Fruit fly (Drosophila melanogaster) whole organism, embryonic: Measurements from ENCODE around the gene Nmdar2.

Experiments
- Adf1 ChIP-seq: fragments of 200-800 bp; sonication (Bioruptor generic); IDR thresholded peaks from 2 replicates; pipeline ENCODE4 v1.3.6; 2022; ENCODE audit warnings: missing biosample characterization, missing genetic modification characterization
- CG1024 ChIP-seq: fragments of 200-800 bp; sonication (Bioruptor generic); IDR thresholded peaks from 2 replicates; pipeline ENCODE4 v1.3.6; 2022; ENCODE audit warnings: missing biosample characterization, missing genetic modification characterization
- CG10565 ChIP-seq: fragments of 200-800 bp; sonication (Bioruptor generic); optimal IDR thresholded peaks from 3 replicates; lab custom pipeline; 2016; ENCODE audit warnings: missing biosample characterization, mild to moderate bottlenecking, missing genetic modification characterization
- CG10979 ChIP-seq: fragments of 200-800 bp; sonication (Bioruptor generic); optimal IDR thresholded peaks from 2 replicates; lab custom pipeline; 2018; ENCODE audit warnings: missing biosample characterization, mild to moderate bottlenecking, missing genetic modification characterization, moderate library complexity
- CG12155 ChIP-seq: fragments of 200-800 bp; sonication (Bioruptor generic); optimal IDR thresholded peaks from 3 replicates; lab custom pipeline; 2016; ENCODE audit warnings: missing biosample characterization, missing genetic modification characterization
- CG1792 ChIP-seq: fragments of 200-800 bp; sonication (Bioruptor generic); optimal IDR thresholded peaks from 2 replicates; lab custom pipeline; 2016; ENCODE audit warnings: missing biosample characterization, missing genetic modification characterization
- CG18619 ChIP-seq: fragments of 200-800 bp; sonication (Bioruptor generic); optimal IDR thresholded peaks from 3 replicates; lab custom pipeline; 2017; ENCODE audit warnings: missing biosample characterization, mild to moderate bottlenecking, missing genetic modification characterization
- CG2889 ChIP-seq: fragments of 200-800 bp; sonication (Bioruptor generic); IDR thresholded peaks from 3 replicates; pipeline ENCODE4 v1.3.6; 2022; ENCODE audit warnings: missing biosample characterization, missing genetic modification characterization
- CG3281 ChIP-seq: fragments of 200-800 bp; sonication (Bioruptor generic); optimal IDR thresholded peaks from 3 replicates; lab custom pipeline; 2017; ENCODE audit warnings: missing biosample characterization, mild to moderate bottlenecking, missing genetic modification characterization
- CG33213 ChIP-seq: fragments of 200-800 bp; sonication (Bioruptor generic); optimal IDR thresholded peaks from 3 replicates; lab custom pipeline; 2016; ENCODE audit warnings: missing biosample characterization, missing genetic modification characterization
- CG4328 ChIP-seq: fragments of 200-800 bp; sonication (Bioruptor generic); optimal IDR thresholded peaks from 3 replicates; lab custom pipeline; 2017; ENCODE audit warnings: missing biosample characterization, missing genetic modification reagents, missing genetic modification characterization
- CG43689 ChIP-seq: fragments of 200-800 bp; sonication (Bioruptor generic); IDR thresholded peaks from 2 replicates; pipeline ENCODE4 v1.3.6; 2022; ENCODE audit warnings: missing biosample characterization, missing genetic modification characterization
- CG4424 ChIP-seq: fragments of 200-800 bp; sonication (Bioruptor generic); optimal IDR thresholded peaks from 3 replicates; lab custom pipeline; 2016; ENCODE audit warnings: missing biosample characterization, missing genetic modification characterization
- CG4730 ChIP-seq: fragments of 200-800 bp; sonication (Bioruptor generic); IDR thresholded peaks from 2 replicates; pipeline ENCODE4 v1.3.6; 2022; ENCODE audit warnings: missing biosample characterization, missing genetic modification characterization
- CG6272 ChIP-seq: fragments of 200-800 bp; sonication (Bioruptor generic); IDR thresholded peaks from 2 replicates; pipeline ENCODE4 v1.3.6; 2022; ENCODE audit warnings: missing biosample characterization, missing genetic modification characterization
- CG7372 ChIP-seq: fragments of 200-800 bp; sonication (Bioruptor generic); IDR thresholded peaks from 2 replicates; pipeline ENCODE4 v1.3.6; 2022; ENCODE audit warnings: missing biosample characterization, missing genetic modification characterization
- CG7556 ChIP-seq: fragments of 200-800 bp; sonication (Bioruptor generic); optimal IDR thresholded peaks from 2 replicates; lab custom pipeline; 2017; ENCODE audit warnings: missing biosample characterization, mild to moderate bottlenecking, missing genetic modification characterization
- CG8281 ChIP-seq: fragments of 200-800 bp; sonication (Bioruptor generic); optimal IDR thresholded peaks from 2 replicates; lab custom pipeline; 2018; ENCODE audit warnings: missing biosample characterization, mild to moderate bottlenecking, missing genetic modification characterization, moderate library complexity
- CHES-1-like ChIP-seq: fragments of 200-800 bp; sonication (Bioruptor generic); optimal IDR thresholded peaks from 2 replicates; lab custom pipeline; 2016; ENCODE audit warnings: missing biosample characterization, missing genetic modification characterization
- CTCF ChIP-seq: fragments of 200-800 bp; sonication (Bioruptor generic); optimal IDR thresholded peaks from 2 replicates; lab custom pipeline; 2017; ENCODE audit warnings: missing biosample characterization, mild to moderate bottlenecking, missing genetic modification characterization, moderate library complexity
- Dad ChIP-seq: fragments of 200-800 bp; sonication (Bioruptor generic); optimal IDR thresholded peaks from 3 replicates; lab custom pipeline; 2016; ENCODE audit warnings: missing biosample characterization, missing genetic modification characterization
- Dek ChIP-seq: fragments of 200-800 bp; sonication (Bioruptor generic); optimal IDR thresholded peaks from 3 replicates; lab custom pipeline; 2019; ENCODE audit warnings: missing biosample characterization, mild to moderate bottlenecking, missing genetic modification characterization, moderate library complexity
- Dfd ChIP-seq, 2 experiments: fragments of >200 bp; optimal IDR thresholded peaks; 2 replicates each; lab custom pipeline; 2017; ENCODE audit warnings: missing biosample characterization in 2 of 2, missing genetic modification characterization in 2 of 2
- Fer1 ChIP-seq: fragments of 200-800 bp; sonication (Bioruptor generic); optimal IDR thresholded peaks from 2 replicates; lab custom pipeline; 2017; ENCODE audit warnings: missing biosample characterization, mild to moderate bottlenecking, missing genetic modification characterization
- Fer3 ChIP-seq: fragments of 200-800 bp; sonication (Bioruptor generic); optimal IDR thresholded peaks from 2 replicates; lab custom pipeline; 2018; ENCODE audit warnings: missing biosample characterization, mild to moderate bottlenecking, missing genetic modification characterization, moderate library complexity
- HmgD ChIP-seq: fragments of 200-800 bp; sonication (Bioruptor generic); optimal IDR thresholded peaks from 3 replicates; lab custom pipeline; 2016; ENCODE audit warnings: missing biosample characterization, missing genetic modification characterization
- Hr51 ChIP-seq, 2 experiments: fragments of 200-800 bp; sonication (Bioruptor generic); optimal IDR thresholded peaks; 2 replicates in 1 of 2; 3 replicates in 1 of 2; lab custom pipeline; 2016 to 2018; ENCODE audit warnings: missing biosample characterization in 2 of 2, missing genetic modification characterization in 2 of 2, mild to moderate bottlenecking in 1 of 2, moderate library complexity in 1 of 2
- Lim3 ChIP-seq: fragments of 200-800 bp; sonication (Bioruptor generic); IDR thresholded peaks from 2 replicates; pipeline ENCODE4 v1.3.6; 2022; ENCODE audit warnings: missing biosample characterization, missing genetic modification characterization
- Mes4 ChIP-seq: fragments of 200-800 bp; sonication (Bioruptor generic); optimal IDR thresholded peaks from 2 replicates; lab custom pipeline; 2016; ENCODE audit warnings: missing biosample characterization, missing genetic modification characterization
- NFAT ChIP-seq: fragments of 200-800 bp; sonication (Bioruptor generic); IDR thresholded peaks from 2 replicates; pipeline ENCODE4 v1.3.6; 2022; ENCODE audit warnings: missing biosample characterization, missing genetic modification characterization
- NfI ChIP-seq: fragments of 200-800 bp; sonication (Bioruptor generic); optimal IDR thresholded peaks from 3 replicates; lab custom pipeline; 2018; ENCODE audit warnings: missing biosample characterization, mild to moderate bottlenecking, missing genetic modification characterization, moderate library complexity
- Taf1 ChIP-seq: fragments of 200-800 bp; sonication (Bioruptor generic); IDR thresholded peaks from 2 replicates; pipeline ENCODE4 v1.3.6; 2022; ENCODE audit warnings: missing biosample characterization, missing genetic modification characterization
- Tbp ChIP-seq: fragments of >200 bp; optimal IDR thresholded peaks from 2 replicates; lab custom pipeline; 2018; ENCODE audit warnings: missing biosample characterization, missing genetic modification characterization
- Xrp1 ChIP-seq: fragments of 200-800 bp; sonication (Bioruptor generic); IDR thresholded peaks from 2 replicates; pipeline ENCODE4 v1.3.6; 2022; ENCODE audit warnings: missing biosample characterization, missing genetic modification characterization
- ap ChIP-seq: fragments of 200-800 bp; sonication (Bioruptor generic); IDR thresholded peaks from 2 replicates; pipeline ENCODE4 v1.3.6; 2022; ENCODE audit warnings: missing biosample characterization, missing genetic modification characterization
- caup ChIP-seq: fragments of 200-800 bp; sonication (Bioruptor generic); optimal IDR thresholded peaks from 3 replicates; lab custom pipeline; 2017; ENCODE audit warnings: missing biosample characterization, mild to moderate bottlenecking, missing genetic modification characterization, moderate library complexity; ENCODE audit not compliant: severe bottlenecking
- disco-r ChIP-seq: fragments of 200-800 bp; sonication (Bioruptor generic); optimal IDR thresholded peaks from 2 replicates; lab custom pipeline; 2016; ENCODE audit warnings: missing biosample characterization, missing genetic modification characterization
- h ChIP-seq: fragments of >200 bp; optimal IDR thresholded peaks from 2 replicates; lab custom pipeline; 2017
- hb ChIP-seq: fragments of 200-800 bp; sonication (Bioruptor generic); IDR thresholded peaks from 3 replicates; pipeline ENCODE4 v1.3.6; 2022; ENCODE audit warnings: missing biosample characterization, missing genetic modification characterization; ENCODE audit not compliant: partially characterized antibody
- her ChIP-seq: fragments of 200-800 bp; sonication (Bioruptor generic); optimal IDR thresholded peaks from 2 replicates; lab custom pipeline; 2016; ENCODE audit warnings: missing biosample characterization, missing genetic modification characterization
- insv ChIP-seq, 2 experiments: fragments of 200-800 bp; sonication (Bioruptor generic); optimal IDR thresholded peaks; 3 replicates each; lab custom pipeline; 2016 to 2018; ENCODE audit warnings: missing biosample characterization in 2 of 2, missing genetic modification characterization in 2 of 2
- jumu ChIP-seq: fragments of 200-800 bp; sonication (Bioruptor generic); optimal IDR thresholded peaks from 3 replicates; lab custom pipeline; 2016; ENCODE audit warnings: missing biosample characterization, missing genetic modification characterization
- klu ChIP-seq: fragments of 200-800 bp; sonication (Bioruptor generic); IDR thresholded peaks from 2 replicates; pipeline ENCODE4 v1.3.6; 2022; ENCODE audit warnings: missing biosample characterization, missing genetic modification characterization
- lilli ChIP-seq: fragments of 200-800 bp; sonication (Bioruptor generic); optimal IDR thresholded peaks from 3 replicates; lab custom pipeline; 2016; ENCODE audit warnings: missing biosample characterization, missing genetic modification characterization
- mirr ChIP-seq: fragments of 200-800 bp; sonication (Bioruptor generic); optimal IDR thresholded peaks from 3 replicates; lab custom pipeline; 2018; ENCODE audit warnings: missing biosample characterization, mild to moderate bottlenecking, missing genetic modification characterization
- oc ChIP-seq: fragments of 200-800 bp; sonication (Bioruptor generic); optimal IDR thresholded peaks from 2 replicates; lab custom pipeline; 2018; ENCODE audit warnings: missing biosample characterization, mild to moderate bottlenecking, missing genetic modification characterization, moderate library complexity
- pan ChIP-seq, 4 experiments: fragments of >200 bp in 3 of 4; fragments of 200-800 bp in 1 of 4; sonication (Bioruptor generic) in 1 of 4; optimal IDR thresholded peaks in 3 of 4; IDR thresholded peaks in 1 of 4; 2 replicates each; pipeline versions ENCODE4 v1.3.6 to Lab custom; 2017 to 2022; ENCODE audit warnings: missing biosample characterization in 2 of 4, missing genetic modification characterization in 2 of 4, mixed read lengths in 1 of 4
- pita ChIP-seq: fragments of 200-800 bp; sonication (Bioruptor generic); optimal IDR thresholded peaks from 2 replicates; lab custom pipeline; 2017; ENCODE audit warnings: missing biosample characterization, mild to moderate bottlenecking, missing genetic modification characterization
- pros ChIP-seq: fragments of 200-800 bp; sonication (Bioruptor generic); optimal IDR thresholded peaks from 3 replicates; lab custom pipeline; 2019; ENCODE audit warnings: missing biosample characterization, mild to moderate bottlenecking, missing genetic modification characterization, moderate library complexity
- ro ChIP-seq: fragments of 200-800 bp; sonication (Bioruptor generic); IDR thresholded peaks from 2 replicates; pipeline ENCODE4 v1.3.6; 2022; ENCODE audit warnings: missing biosample characterization, missing genetic modification characterization
- trem ChIP-seq: fragments of 200-800 bp; optimal IDR thresholded peaks from 3 replicates; lab custom pipeline; 2019; ENCODE audit warnings: missing biosample characterization, mild to moderate bottlenecking, missing genetic modification characterization, moderate library complexity
- twi ChIP-seq: fragments of 200-800 bp; optimal IDR thresholded peaks from 2 replicates; lab custom pipeline; 2019; ENCODE audit warnings: missing biosample characterization, mild to moderate bottlenecking, missing genetic modification characterization, moderate library complexity
- zen ChIP-seq: fragments of 200-800 bp; sonication (Bioruptor generic); optimal IDR thresholded peaks from 3 replicates; lab custom pipeline; 2018; ENCODE audit warnings: missing biosample characterization, mild to moderate bottlenecking, missing genetic modification characterization, moderate library complexity

Nmdar2 gene

DNA sequence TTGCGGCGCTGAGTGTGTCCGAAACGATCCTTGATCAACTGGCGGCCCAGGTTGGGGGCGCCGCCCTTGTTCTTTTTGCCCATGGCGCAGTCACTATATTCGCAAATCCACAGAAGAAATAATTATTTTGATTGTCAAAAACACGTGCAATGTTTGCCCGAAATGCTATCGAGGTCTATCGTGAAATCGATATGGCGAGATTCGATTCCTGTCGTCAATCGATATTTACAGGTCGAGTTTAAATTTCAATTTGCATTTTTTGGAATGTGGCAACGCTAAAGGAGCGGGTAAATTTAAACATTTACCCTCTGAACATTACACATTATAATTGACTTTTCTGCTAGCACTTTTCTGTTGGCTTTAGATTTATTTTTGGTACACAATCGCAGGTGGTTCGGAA, 43.6 kb downstream of the Nmdar2 start, which contains the start of gene Ns3 (continued):
- TF ChIP-seq h (lab: Kevin White, UChicago) (no peak), Adf1 (GFP tag; lab: Robert Waterston, UW) (no peak), CG43689 (GFP tag; lab: Robert Waterston, UW) (no peak), CG2889 (GFP tag; lab: Robert Waterston, UW) (no peak), CG1792 (GFP tag; lab: Kevin White, UChicago) (no peak), mirr (no peak), CHES-1-like (GFP tag; lab: Kevin White, UChicago) (no peak), NFAT (GFP tag; lab: Robert Waterston, UW) (no peak), CG10565 (GFP tag; lab: Kevin White, UChicago) (no peak), Lim3 (GFP tag; lab: Robert Waterston, UW) (no peak), Dad (no peak), CTCF (GFP tag; lab: Kevin White, UChicago) (no peak), hb (GFP tag; lab: Robert Waterston, UW) (peak; percentile 86), pita (GFP tag; lab: Kevin White, UChicago) (no peak), CG18619 (GFP tag; lab: Kevin White, UChicago) (no peak), CG3281 (GFP tag; lab: Kevin White, UChicago) (no peak), Dek (no peak), her (GFP tag; lab: Kevin White, UChicago) (no peak), CG7556 (GFP tag; lab: Kevin White, UChicago) (no peak), CG12155 (no peak), Tbp (GFP tag; lab: Kevin White, UChicago) (no peak), CG33213 (GFP tag; lab: Kevin White, UChicago) (peak; percentile 5), jumu (no peak), CG6272 (GFP tag; lab: Robert Waterston, UW) (no peak), insv (GFP tag; optimal IDR thresholded peaks at IDR 0.05; lab: Kevin White, UChicago) (no peak), Mes4 (GFP tag; lab: Kevin White, UChicago) (no peak), HmgD (GFP tag; lab: Kevin White, UChicago) (no peak), NfI (GFP tag; lab: Kevin White, UChicago) (no peak), caup (GFP tag; lab: Kevin White, UChicago) (no peak), Dfd (GFP tag; optimal IDR thresholded peaks at IDR 0.05; lab: Kevin White, UChicago) (no peak), Fer3 (no peak), Fer1 (no peak), pros (GFP tag; lab: Kevin White, UChicago) (no peak), twi (tag; lab: Kevin White, UChicago) (no peak), CG1024 (GFP tag; lab: Robert Waterston, UW) (no peak), Taf1 (GFP tag; lab: Robert Waterston, UW) (no peak), ro (no peak), zen (no peak), CG4424 (GFP tag; lab: Kevin White, UChicago) (no peak), oc (tag; lab: Kevin White, UChicago) (no peak), pan (optimal IDR thresholded peaks at IDR 0.05; lab: Kevin White, UChicago) (no peak), pan (GFP tag; optimal IDR thresholded peaks at IDR 0.05 in 1 of 2, IDR thresholded peaks at IDR 0.05 in 1 of 2) (no peak), CG10979 (tag; lab: Kevin White, UChicago) (no peak), disco-r (GFP tag; lab: Kevin White, UChicago) (no peak), trem (tag; lab: Kevin White, UChicago) (peak; percentile 64), Xrp1 (no peak), CG7372 (GFP tag; lab: Robert Waterston, UW) (no peak), CG8281 (tag; lab: Kevin White, UChicago) (no peak), ap (no peak), Hr51 (GFP tag; optimal IDR thresholded peaks at IDR 0.05; lab: Kevin White, UChicago) (no peak), CG4730 (GFP tag; lab: Robert Waterston, UW) (no peak), klu (GFP tag; lab: Robert Waterston, UW) (no peak), CG4328 (GFP tag; lab: Kevin White, UChicago) (no peak), lilli (GFP tag; lab: Kevin White, UChicago) (no peak)
